Fruit fly (Drosophila melanogaster) whole organism, wandering third instar larva: ENCODE results near the gene CG4935.

Experiments
- Hnf4 ChIP-seq: fragments of 200-800 bp; sonication (Bioruptor generic); optimal IDR thresholded peaks from 2 replicates; lab custom pipeline; 2016; ENCODE audit warnings: missing biosample characterization, mild to moderate bottlenecking, missing genetic modification characterization
- N ChIP-seq: fragments of >200 bp; optimal IDR thresholded peaks from 2 replicates; lab custom pipeline; 2018; ENCODE audit warnings: missing biosample characterization, missing external identifiers, missing genetic modification characterization

- no peak for TF ChIP-seq Hnf4 (GFP tag; lab: Kevin White, UChicago)
- no peak for TF ChIP-seq N (GFP tag; lab: Kevin White, UChicago)
Observed at dm6 chr2L:16282856-16283255, 20.9 kb downstream of the CG4935 start.
